Fruit fly (Drosophila melanogaster) whole organism, larva: ENCODE measurements around the gene RpS30.

Experiments used
- noc ChIP-seq: fragments of 200-800 bp; sonication (Bioruptor generic); optimal IDR thresholded peaks from 3 replicates; lab custom pipeline; 2019; ENCODE audit warnings: missing biosample characterization, mild to moderate bottlenecking, missing genetic modification characterization, moderate library complexity

Gene RpS30

dm6 chr3R:20890505-20890904 is 40.2 kb downstream of the RpS30 start:
- no peak for TF ChIP-seq noc

dm6 chr3R:20890920-20891319 is 40.6 kb downstream of the RpS30 start:
- TF ChIP-seq noc: no peak

dm6 chr3R:20891495-20891894 is 41.2 kb downstream of the RpS30 start:
- TF ChIP-seq noc: no peak

- no peak for TF ChIP-seq noc
These were observed 46.8 kb downstream of the RpS30 start, which contains the start of gene Ktl for dm6 chr3R:20897128-20897527. TSS of gene Ktl (minus strand) at chr3R:20897320.
